Fruit fly (Drosophila melanogaster): ENCODE data around the gene GlcAT-S.

GlcAT-S gene

dm6 chr2L:9570673-9571193, 45.5 kb upstream of the GlcAT-S start (continued):
- TF ChIP-seq nau (GFP tag; optimal IDR thresholded peaks at IDR 0.05) = peak; percentile 20
- peak; percentile 8 for TF ChIP-seq YL-1 (GFP tag; optimal IDR thresholded peaks at IDR 0.05)
- peak; percentile 50 for TF ChIP-seq kni (GFP tag; optimal IDR thresholded peaks at IDR 0.05)
- peak; percentile 32 for TF ChIP-seq CG4328 (GFP tag; optimal IDR thresholded peaks at IDR 0.05)
- TF ChIP-seq cg (GFP tag; optimal IDR thresholded peaks at IDR 0.05) = peak; percentile 23
- TF ChIP-seq Eip74EF (GFP tag; optimal IDR thresholded peaks at IDR 0.05) = peak in 1 of 2 experiments; percentile 57
- TF ChIP-seq fd64A (GFP tag; optimal IDR thresholded peaks at IDR 0.05) = peak; percentile 67
- TF ChIP-seq Gsc (GFP tag; IDR thresholded peaks at IDR 0.05) = no peak
- TF ChIP-seq sens (GFP tag) = peak; percentile 68
- TF ChIP-seq p53 (GFP tag; optimal IDR thresholded peaks at IDR 0.05) = no peak
- TF ChIP-seq schlank (tag; optimal IDR thresholded peaks at IDR 0.05) = peak; percentile 33
- no peak; the same call in 1 of the 2 replicates for TF ChIP-seq onecut (GFP tag; IDR thresholded peaks at IDR 0.05)
- no peak for TF ChIP-seq pan (optimal IDR thresholded peaks at IDR 0.05)
- no peak for TF ChIP-seq pan (GFP tag; optimal IDR thresholded peaks at IDR 0.05 in 1 of 2, IDR thresholded peaks at IDR 0.05 in 1 of 2)
- no peak for TF ChIP-seq CG4854 (GFP tag; optimal IDR thresholded peaks at IDR 0.05)
- TF ChIP-seq gcm (GFP tag; optimal IDR thresholded peaks at IDR 0.05) = peak; percentile 39
- TF ChIP-seq HLH3B (GFP tag; IDR thresholded peaks at IDR 0.05) = peak; percentile 17; the same call in 1 of the 2 replicates
- TF ChIP-seq ssp (GFP tag; IDR thresholded peaks at IDR 0.05) = no peak
- peak; percentile 5 for TF ChIP-seq B-H2 (GFP tag; optimal IDR thresholded peaks at IDR 0.05)
- TF ChIP-seq CG31365 (tag; optimal IDR thresholded peaks at IDR 0.05) = peak; percentile 27
- peak; percentile 34 for TF ChIP-seq CG11723 (GFP tag; optimal IDR thresholded peaks at IDR 0.05)
- TF ChIP-seq CG10209 (GFP tag; optimal IDR thresholded peaks at IDR 0.05) = peak; percentile 12
- TF ChIP-seq salm (tag; optimal IDR thresholded peaks at IDR 0.05) = peak; percentile 53
- TF ChIP-seq CG12219 (GFP tag; optimal IDR thresholded peaks at IDR 0.05) = peak; percentile 28
- peak; percentile 61 for TF ChIP-seq CG6765 (GFP tag; optimal IDR thresholded peaks at IDR 0.05)
- TF ChIP-seq chn (GFP tag; optimal IDR thresholded peaks at IDR 0.05) = no peak
- peak; percentile 47 for TF ChIP-seq oc (tag; optimal IDR thresholded peaks at IDR 0.05)
- TF ChIP-seq cad (GFP tag; optimal IDR thresholded peaks at IDR 0.05) = no peak
- no peak for TF ChIP-seq CG9876 (GFP tag; optimal IDR thresholded peaks at IDR 0.05)
- TF ChIP-seq esg (GFP tag; conservative IDR thresholded peaks at IDR 0.05) = no peak
- TF ChIP-seq bowl (GFP tag; IDR thresholded peaks at IDR 0.05) = 0 out of 2 replicates have a peak, but pooled peaks have one; percentile 18
- TF ChIP-seq fd3F (GFP tag; optimal IDR thresholded peaks at IDR 0.05) = peak; percentile 49
- peak; percentile 11; the same call in 1 of the 4 replicates for TF ChIP-seq chinmo (GFP tag; IDR thresholded peaks at IDR 0.05; ENCODE audit: partially characterized antibody)
- TF ChIP-seq Xrp1 (GFP tag; IDR thresholded peaks at IDR 0.05) = 0 out of 2 replicates have a peak, but pooled peaks have one; percentile 41
- TF ChIP-seq Oaz (GFP tag; IDR thresholded peaks at IDR 0.05) = no peak
- peak; percentile 50; the same call in 2 of the 3 replicates for TF ChIP-seq so (GFP tag; IDR thresholded peaks at IDR 0.05)
- peak; percentile 72 for TF ChIP-seq mirr (GFP tag; optimal IDR thresholded peaks at IDR 0.05)
- peak; percentile 53 for TF ChIP-seq sob (GFP tag; IDR thresholded peaks at IDR 0.05)
- no peak; the same call in 2 of the 3 replicates for TF ChIP-seq B-H1 (GFP tag; IDR thresholded peaks at IDR 0.05)
- no peak for TF ChIP-seq nerfin-2 (GFP tag; IDR thresholded peaks at IDR 0.05; ENCODE audit: partially characterized antibody)
- TF ChIP-seq CG15601 (tag; optimal IDR thresholded peaks at IDR 0.05) = peak; percentile 17
- TF ChIP-seq CG10543 (GFP tag; optimal IDR thresholded peaks at IDR 0.05) = peak; percentile 70
- peak; percentile 37 for TF ChIP-seq CG18599 (GFP tag; optimal IDR thresholded peaks at IDR 0.05)
- TF ChIP-seq HHEX (GFP tag; optimal IDR thresholded peaks at IDR 0.05) = peak; percentile 40
- TF ChIP-seq CG15514 (GFP tag; optimal IDR thresholded peaks at IDR 0.05) = peak; percentile 6
- peak; percentile 50 for TF ChIP-seq lab (GFP tag; optimal IDR thresholded peaks at IDR 0.05)
- 0 out of 2 replicates have a peak, but pooled peaks have one; percentile 10 for TF ChIP-seq gsb (GFP tag; IDR thresholded peaks at IDR 0.05)
- TF ChIP-seq Myb (GFP tag; optimal IDR thresholded peaks at IDR 0.05) = no peak
- TF ChIP-seq CG8290 (GFP tag; optimal IDR thresholded peaks at IDR 0.05) = no peak
- TF ChIP-seq CG8290 (tag; optimal IDR thresholded peaks at IDR 0.05) = peak in 1 of 2 experiments; percentile 76

All from whole organism, embryonic.